Worm (Caenorhabditis elegans) whole organism, L1 larva: ENCODE results near the gene phb-2.

ENCODE experiments used
- ceh-88 ChIP-seq: fragments of 200-800 bp; sonication (Bioruptor generic); IDR thresholded peaks from 2 replicates; pipeline ENCODE4 v1.3.6; 2022; ENCODE audit warnings: missing genetic modification characterization, missing compliant biosample characterization
- ceh-90 ChIP-seq: sonication (generic microtip); optimal IDR thresholded peaks from 2 replicates; lab custom pipeline; 2016; ENCODE audit warnings: missing genetic modification characterization, missing compliant biosample characterization
- dpl-1 ChIP-seq, 3 experiments: fragments of 150-350 bp in 2 of 3; sonication (generic microtip) in 1 of 3; optimal IDR thresholded peaks; 2 replicates each; lab custom pipeline; 2014 to 2017; ENCODE audit warnings: missing biosample characterization in 3 of 3, missing genetic modification characterization in 3 of 3, missing genetic modification reagents in 3 of 3
- efl-3 ChIP-seq: fragments of 200-800 bp; sonication (Bioruptor generic); optimal IDR thresholded peaks from 2 replicates; lab custom pipeline; 2018; ENCODE audit warnings: mild to moderate bottlenecking, missing genetic modification characterization, missing compliant biosample characterization
- fkh-4 ChIP-seq: sonication (generic microtip); optimal IDR thresholded peaks from 2 replicates; lab custom pipeline; 2016; ENCODE audit warnings: missing compliant biosample characterization, missing genetic modification characterization, borderline replicate concordance
- lin-14 ChIP-seq: fragments of 200-800 bp; sonication (Bioruptor generic); optimal IDR thresholded peaks from 2 replicates; lab custom pipeline; 2018; ENCODE audit warnings: mild to moderate bottlenecking, missing genetic modification characterization, moderate library complexity, missing compliant biosample characterization
- mdl-1 ChIP-seq, 2 experiments: fragments of 150-350 bp; optimal IDR thresholded peaks; 2 replicates each; lab custom pipeline; 2014 to 2017; ENCODE audit warnings: missing biosample characterization in 2 of 2, missing genetic modification characterization in 2 of 2, inconsistent platforms in 1 of 2
- nhr-28 ChIP-seq: fragments of 150-350 bp; optimal IDR thresholded peaks from 2 replicates; lab custom pipeline; 2014; ENCODE audit warnings: missing biosample characterization, missing genetic modification characterization
- nhr-71 ChIP-seq: sonication (generic microtip); optimal IDR thresholded peaks from 2 replicates; lab custom pipeline; 2016; ENCODE audit warnings: mild to moderate bottlenecking, missing genetic modification characterization, moderate library complexity, missing compliant biosample characterization
- nhr-76 ChIP-seq: sonication (generic microtip); optimal IDR thresholded peaks from 2 replicates; lab custom pipeline; 2017; ENCODE audit warnings: missing biosample characterization, missing genetic modification characterization
- nhr-90 ChIP-seq: sonication (generic microtip); optimal IDR thresholded peaks from 2 replicates; lab custom pipeline; 2016; ENCODE audit warnings: mild to moderate bottlenecking, missing genetic modification characterization, missing compliant biosample characterization; ENCODE audit not compliant: poor library complexity
- skn-1 ChIP-seq: fragments of 150-350 bp; optimal IDR thresholded peaks from 2 replicates; lab custom pipeline; 2014; ENCODE audit warnings: missing biosample characterization, missing genetic modification characterization
- sup-37 ChIP-seq: fragments of 200-800 bp; sonication (Bioruptor generic); optimal IDR thresholded peaks from 2 replicates; lab custom pipeline; 2018; ENCODE audit warnings: mild to moderate bottlenecking, missing genetic modification characterization, missing compliant biosample characterization
- unc-62 ChIP-seq: fragments of 150-350 bp; optimal IDR thresholded peaks from 2 replicates; lab custom pipeline; 2014; ENCODE audit warnings: missing biosample characterization, missing genetic modification reagents, missing genetic modification characterization

- TF ChIP-seq efl-3 (no peak), sup-37 (GFP tag; lab: Kevin White, UChicago) (no peak), ceh-90 (tag; lab: Kevin White, UChicago) (no peak), lin-14 (GFP tag; lab: Kevin White, UChicago) (no peak), ceh-88 (GFP tag; lab: Robert Waterston, UW) (no peak), nhr-71 (tag; lab: Kevin White, UChicago) (no peak), fkh-4 (tag; lab: Kevin White, UChicago) (no peak), dpl-1 (GFP tag; optimal IDR thresholded peaks at IDR 0.05; lab: Kevin White, UChicago) (no peak), nhr-28 (tag; lab: Kevin White, UChicago) (no peak), nhr-76 (no peak), mdl-1 (tag; optimal IDR thresholded peaks at IDR 0.05; lab: Kevin White, UChicago) (no peak), skn-1 (tag; lab: Kevin White, UChicago) (no peak), nhr-90 (tag; lab: Kevin White, UChicago) (no peak), unc-62 (GFP tag; lab: Kevin White, UChicago) (no peak)
Measured at ce11 chrII:6286865-6287264, 35.7 kb downstream of the phb-2 start, which contains the start of gene F13H8.6.
